Fruit fly (Drosophila melanogaster): ENCODE measurements around the gene Ets65A.

Ets65A gene

dm6 chr3L:6124616-6125408 is 27.4 kb downstream of the Ets65A start (continued):
- TF ChIP-seq onecut (GFP tag; IDR thresholded peaks at IDR 0.05) (peak; percentile 86), CG14667 (GFP tag; IDR thresholded peaks at IDR 0.05) (no peak), CG9797 (GFP tag; optimal IDR thresholded peaks at IDR 0.05) (peak; percentile 29), sna (GFP tag; IDR thresholded peaks at IDR 0.05; ENCODE audit: partially characterized antibody) (no peak; the same call in 1 of the 2 replicates), CG3838 (GFP tag; optimal IDR thresholded peaks at IDR 0.05) (peak; percentile 4), CG12744 (GFP tag; optimal IDR thresholded peaks at IDR 0.05) (no peak), crc (GFP tag; optimal IDR thresholded peaks at IDR 0.05) (peak; percentile 63), al (GFP tag; IDR thresholded peaks at IDR 0.05) (peak; percentile 73), schlank (tag; optimal IDR thresholded peaks at IDR 0.05) (peak; percentile 77), CG17359 (tag; optimal IDR thresholded peaks at IDR 0.05) (peak; percentile 77), Dip2 (GFP tag; IDR thresholded peaks at IDR 0.05) (no peak), CG6854 (GFP tag; optimal IDR thresholded peaks at IDR 0.05) (peak; percentile 75), CG12219 (GFP tag; optimal IDR thresholded peaks at IDR 0.05) (peak; percentile 76), CG8359 (GFP tag; optimal IDR thresholded peaks at IDR 0.05; ENCODE audit: borderline replicate concordance) (peak; percentile 75), CG1529 (GFP tag; optimal IDR thresholded peaks at IDR 0.05) (peak; percentile 46), Optix (GFP tag; IDR thresholded peaks at IDR 0.05) (no peak), NFAT (GFP tag; IDR thresholded peaks at IDR 0.05) (peak; percentile 89), fd64A (GFP tag; optimal IDR thresholded peaks at IDR 0.05) (no peak), Vsx1 (GFP tag; optimal IDR thresholded peaks at IDR 0.05) (peak; percentile 82), fd102C (GFP tag; optimal IDR thresholded peaks at IDR 0.05) (peak; percentile 82), ERR (GFP tag; optimal IDR thresholded peaks at IDR 0.05) (peak; percentile 69), trh (GFP tag; optimal IDR thresholded peaks at IDR 0.05) (peak; percentile 30), Rx (GFP tag; IDR thresholded peaks at IDR 0.05) (peak; percentile 81), Meics (GFP tag; optimal IDR thresholded peaks at IDR 0.05) (peak; percentile 89), cad (GFP tag; optimal IDR thresholded peaks at IDR 0.05) (no peak), CG12236 (GFP tag; optimal IDR thresholded peaks at IDR 0.05) (peak; percentile 34), CG10366 (GFP tag; IDR thresholded peaks at IDR 0.05) (peak; percentile 72), CG2116 (GFP tag; optimal IDR thresholded peaks at IDR 0.05) (peak; percentile 65), CHES-1-like (GFP tag; optimal IDR thresholded peaks at IDR 0.05) (peak; percentile 33), odd (GFP tag; optimal IDR thresholded peaks at IDR 0.05) (peak; percentile 75), Hr39 (optimal IDR thresholded peaks at IDR 0.05) (no peak), CG3407 (GFP tag; optimal IDR thresholded peaks at IDR 0.05) (peak; percentile 68), CG14710 (tag; optimal IDR thresholded peaks at IDR 0.05) (peak; percentile 61), bab2 (GFP tag; optimal IDR thresholded peaks at IDR 0.05) (peak; percentile 42), gce (GFP tag; IDR thresholded peaks at IDR 0.05) (peak; percentile 94), phol (tag; optimal IDR thresholded peaks at IDR 0.05) (peak; percentile 70), CG3281 (GFP tag; optimal IDR thresholded peaks at IDR 0.05) (peak; percentile 84), Fer1 (GFP tag; optimal IDR thresholded peaks at IDR 0.05) (peak; percentile 89), CG30020 (tag; optimal IDR thresholded peaks at IDR 0.05) (peak; percentile 97), Dbx (GFP tag; IDR thresholded peaks at IDR 0.05) (peak; percentile 83), fd3F (GFP tag; optimal IDR thresholded peaks at IDR 0.05) (no peak), emc (GFP tag; optimal IDR thresholded peaks at IDR 0.05) (peak; percentile 64), pita (GFP tag; optimal IDR thresholded peaks at IDR 0.05) (peak; percentile 74), Trl (optimal IDR thresholded peaks at IDR 0.05) (no peak), Trl (GFP tag; optimal IDR thresholded peaks at IDR 0.05) (peak; percentile 71), pros (GFP tag; optimal IDR thresholded peaks at IDR 0.05) (no peak), CG8281 (tag; optimal IDR thresholded peaks at IDR 0.05) (peak; percentile 40), Dad (GFP tag; optimal IDR thresholded peaks at IDR 0.05) (peak; percentile 81), CG4282 (GFP tag; optimal IDR thresholded peaks at IDR 0.05) (no peak), ttk (GFP tag; IDR thresholded peaks at IDR 0.05) (peak; percentile 71; the same call in 1 of the 2 replicates)
